Fruit fly (Drosophila melanogaster): ENCODE measurements around the gene CG44001.

CG44001 gene

DNA sequence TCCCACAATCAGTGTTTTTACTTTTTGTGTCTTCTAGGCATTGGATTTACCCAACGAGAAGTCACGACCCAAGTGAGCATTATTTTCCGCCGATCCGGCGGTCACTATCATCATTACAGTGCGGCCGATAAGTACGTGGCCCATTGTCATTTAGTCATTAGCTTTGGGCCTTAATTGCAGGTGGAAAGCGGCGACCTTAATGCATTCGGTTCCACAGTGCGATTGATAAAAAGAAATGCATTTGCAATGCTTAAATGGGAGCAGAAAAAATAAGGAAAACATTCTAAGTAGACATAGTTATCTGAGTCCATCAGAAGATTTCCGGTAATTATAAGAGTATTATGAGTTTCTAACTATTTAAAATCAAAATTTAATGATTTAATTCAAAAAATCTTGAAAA, 49.1 kb downstream of the CG44001 start (continued):
- TF ChIP-seq Sox102F (GFP tag; optimal IDR thresholded peaks at IDR 0.05) = no peak
- TF ChIP-seq fkh (GFP tag; optimal IDR thresholded peaks at IDR 0.05) = no peak
- TF ChIP-seq CG16779 (tag; optimal IDR thresholded peaks at IDR 0.05) = no peak
- no peak for TF ChIP-seq Ets21C (GFP tag; optimal IDR thresholded peaks at IDR 0.05)
- TF ChIP-seq svp (GFP tag) = peak; percentile 92
- no peak for TF ChIP-seq CG9139 (GFP tag; optimal IDR thresholded peaks at IDR 0.05)
- TF ChIP-seq esn (GFP tag; optimal IDR thresholded peaks at IDR 0.05) = peak; percentile 38
- TF ChIP-seq Hr38 (GFP tag; optimal IDR thresholded peaks at IDR 0.05) = no peak
- peak; percentile 1 for TF ChIP-seq Smox (GFP tag; optimal IDR thresholded peaks at IDR 0.05)
- no peak for TF ChIP-seq Sox15 (GFP tag; optimal IDR thresholded peaks at IDR 0.05)
- TF ChIP-seq CG1621 (tag; optimal IDR thresholded peaks at IDR 0.05) = peak; percentile 6
- no peak for TF ChIP-seq CG11762 (GFP tag; optimal IDR thresholded peaks at IDR 0.05; ENCODE audit: insufficient read depth)
- TF ChIP-seq pdm3 (GFP tag; optimal IDR thresholded peaks at IDR 0.05) = peak; percentile 48
- TF ChIP-seq lz (GFP tag; optimal IDR thresholded peaks at IDR 0.05) = peak; percentile 32
- TF ChIP-seq CG32006 (GFP tag; optimal IDR thresholded peaks at IDR 0.05) = peak; percentile 20
- no peak for TF ChIP-seq eg (GFP tag; IDR thresholded peaks at IDR 0.05)
- peak; percentile 26 for TF ChIP-seq CG11902 (GFP tag; optimal IDR thresholded peaks at IDR 0.05)
- no peak for TF ChIP-seq salr (GFP tag; optimal IDR thresholded peaks at IDR 0.05)
- no peak for TF ChIP-seq CG34406 (GFP tag; optimal IDR thresholded peaks at IDR 0.05)
- no peak for TF ChIP-seq achi (GFP tag; optimal IDR thresholded peaks at IDR 0.05)
- peak; percentile 43 for TF ChIP-seq OdsH (GFP tag; optimal IDR thresholded peaks at IDR 0.05)
- TF ChIP-seq CG10631 (GFP tag; optimal IDR thresholded peaks at IDR 0.05) = peak; percentile 23
- TF ChIP-seq Lpt (GFP tag; optimal IDR thresholded peaks at IDR 0.05) = no peak
- no peak for TF ChIP-seq spab (GFP tag; optimal IDR thresholded peaks at IDR 0.05)
- TF ChIP-seq CG6163 (GFP tag; IDR thresholded peaks at IDR 0.05) = peak; percentile 38; the same call in 1 of the 3 replicates
- no peak for TF ChIP-seq Eip75B (GFP tag; optimal IDR thresholded peaks at IDR 0.05)
- TF ChIP-seq Blimp-1 (GFP tag; optimal IDR thresholded peaks at IDR 0.05) = no peak
- TF ChIP-seq CG15336 (GFP tag; IDR thresholded peaks at IDR 0.05) = no peak

DNA sequence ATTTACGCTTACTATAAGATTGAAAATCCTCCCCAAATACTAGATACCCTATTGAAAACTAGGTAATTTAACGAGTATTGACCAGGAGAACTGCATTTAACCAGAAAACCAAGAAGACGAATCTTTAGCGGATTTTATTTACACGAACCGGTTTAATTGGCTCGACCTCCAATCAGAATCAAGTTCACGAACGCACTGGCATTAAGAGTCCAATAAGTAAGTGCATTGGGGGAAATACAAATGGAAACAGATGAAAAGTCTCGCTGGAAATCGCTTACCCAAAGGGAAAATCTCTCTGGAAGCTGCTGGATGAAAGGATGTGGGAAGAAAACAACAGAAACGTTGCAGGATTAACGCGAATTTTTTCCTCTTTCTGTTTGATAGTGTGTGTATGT, 49.5 kb downstream of the CG44001 start:
- TF ChIP-seq CG10631 (GFP tag; optimal IDR thresholded peaks at IDR 0.05) = no peak

DNA sequence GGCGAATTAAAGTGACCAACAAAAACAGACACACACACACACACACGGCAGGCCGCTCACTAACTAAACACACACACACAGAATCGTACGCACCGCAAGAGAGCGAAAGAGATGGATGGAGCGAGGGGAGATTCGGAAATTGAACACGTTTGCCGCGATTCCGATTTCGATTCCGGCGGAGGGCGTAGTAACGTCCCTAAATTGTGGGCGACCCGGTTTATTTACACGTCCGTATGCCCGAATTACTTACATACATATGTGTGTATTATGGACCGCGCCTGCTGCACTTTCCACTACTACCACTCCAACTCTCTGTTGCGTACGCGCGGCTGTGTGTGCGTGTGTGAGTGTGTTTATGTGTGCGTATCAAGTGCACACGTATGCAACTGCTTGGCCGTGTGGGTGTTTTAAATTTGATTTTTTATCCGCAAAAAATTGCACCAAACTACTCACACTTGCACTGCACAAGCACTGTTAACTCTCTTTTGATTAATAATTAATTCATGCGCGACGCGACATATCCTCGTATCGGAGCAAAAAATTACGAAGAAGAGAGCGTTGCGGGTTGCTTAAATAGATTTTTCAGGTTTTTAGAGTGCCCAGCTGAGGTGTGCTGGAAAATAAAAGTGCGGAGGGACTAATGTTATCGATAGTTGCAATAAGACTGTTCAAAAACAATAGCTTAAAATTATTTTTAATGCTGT, 50.1 kb downstream of the CG44001 start, which contains the start of gene Pgant5:
TSS of gene Pgant5 (minus strand) at position 601 of the 704 bp plus-strand sequence.
- TF ChIP-seq CG6792 (GFP tag; optimal IDR thresholded peaks at IDR 0.05) (peak; percentile 10), CG6276 (GFP tag; optimal IDR thresholded peaks at IDR 0.05) (peak; percentile 13), eg (GFP tag; IDR thresholded peaks at IDR 0.05) (peak; percentile 32; the same call in 1 of the 3 replicates), Ets96B (tag; optimal IDR thresholded peaks at IDR 0.05) (peak; percentile 9), Sox102F (GFP tag; optimal IDR thresholded peaks at IDR 0.05) (peak; percentile 45), Gug (GFP tag; IDR thresholded peaks at IDR 0.05) (no peak), CG3919 (GFP tag; optimal IDR thresholded peaks at IDR 0.05) (peak; percentile 24), esn (GFP tag; optimal IDR thresholded peaks at IDR 0.05) (peak; percentile 40), OdsH (GFP tag; optimal IDR thresholded peaks at IDR 0.05) (no peak), lz (GFP tag; optimal IDR thresholded peaks at IDR 0.05) (peak; percentile 6), CG4318 (GFP tag; optimal IDR thresholded peaks at IDR 0.05) (no peak), dsx (GFP tag; optimal IDR thresholded peaks at IDR 0.05; ENCODE audit: poor library complexity, severe bottlenecking) (peak; percentile 26), salr (GFP tag; optimal IDR thresholded peaks at IDR 0.05) (peak in 1 of 2 experiments; percentile 2), CG31627 (GFP tag; optimal IDR thresholded peaks at IDR 0.05) (no peak), Eip78C (GFP tag) (peak; percentile 73), Met (GFP tag; optimal IDR thresholded peaks at IDR 0.05) (peak; percentile 15), CG6163 (GFP tag; IDR thresholded peaks at IDR 0.05) (no peak), spab (GFP tag; optimal IDR thresholded peaks at IDR 0.05) (no peak), CG16779 (tag; optimal IDR thresholded peaks at IDR 0.05) (peak; percentile 46), topi (GFP tag; optimal IDR thresholded peaks at IDR 0.05) (peak; percentile 27), CG1621 (tag; optimal IDR thresholded peaks at IDR 0.05) (peak; percentile 67), fd85E (GFP tag; optimal IDR thresholded peaks at IDR 0.05) (no peak), CG15336 (GFP tag; IDR thresholded peaks at IDR 0.05) (peak; percentile 30; the same call in 1 of the 2 replicates), CG11902 (GFP tag; optimal IDR thresholded peaks at IDR 0.05) (no peak), Eip75B (GFP tag; optimal IDR thresholded peaks at IDR 0.05) (peak; percentile 20), CG34406 (GFP tag; optimal IDR thresholded peaks at IDR 0.05) (no peak), CG11762 (GFP tag; optimal IDR thresholded peaks at IDR 0.05; ENCODE audit: insufficient read depth) (no peak), Sox14 (GFP tag; optimal IDR thresholded peaks at IDR 0.05) (peak; percentile 27), CG6808 (GFP tag; optimal IDR thresholded peaks at IDR 0.05) (peak; percentile 40), CG10669 (GFP tag; optimal IDR thresholded peaks at IDR 0.05) (no peak), Hr39 (GFP tag; optimal IDR thresholded peaks at IDR 0.05) (no peak), CG11294 (GFP tag; IDR thresholded peaks at IDR 0.05) (no peak), fkh (GFP tag; optimal IDR thresholded peaks at IDR 0.05) (peak; percentile 78)

Data from whole organism, prepupa.